Worm (Caenorhabditis elegans): ENCODE results near the gene eat-6.
A peak's percentile ranks its signal among the peaks of the same experiment; 100 is the strongest.

eat-6 gene

ce11 chrV:13111599-13112191 is 18.1 kb downstream of the eat-6 start (continued):
- TF ChIP-seq lsy-2 (tag; optimal IDR thresholded peaks at IDR 0.05), result no peak
- no peak for TF ChIP-seq lin-13 (GFP tag; optimal IDR thresholded peaks at IDR 0.05)
- peak; percentile 62 for TF ChIP-seq zag-1 (tag; optimal IDR thresholded peaks at IDR 0.05)

ce11 chrV:13105840-13106429 is 23.9 kb downstream of the eat-6 start:
- TF ChIP-seq egl-27 (tag; optimal IDR thresholded peaks at IDR 0.05), result no peak
- TF ChIP-seq sma-3 (GFP tag; optimal IDR thresholded peaks at IDR 0.05), result no peak
- peak; percentile 3 for TF ChIP-seq fos-1 (tag; optimal IDR thresholded peaks at IDR 0.05)
- TF ChIP-seq peb-1 (tag; optimal IDR thresholded peaks at IDR 0.05), result no peak
- no peak for TF ChIP-seq F13H6.1 (tag; optimal IDR thresholded peaks at IDR 0.05)
- TF ChIP-seq unc-55 (GFP tag; optimal IDR thresholded peaks at IDR 0.05), result peak; percentile 67

DNA sequence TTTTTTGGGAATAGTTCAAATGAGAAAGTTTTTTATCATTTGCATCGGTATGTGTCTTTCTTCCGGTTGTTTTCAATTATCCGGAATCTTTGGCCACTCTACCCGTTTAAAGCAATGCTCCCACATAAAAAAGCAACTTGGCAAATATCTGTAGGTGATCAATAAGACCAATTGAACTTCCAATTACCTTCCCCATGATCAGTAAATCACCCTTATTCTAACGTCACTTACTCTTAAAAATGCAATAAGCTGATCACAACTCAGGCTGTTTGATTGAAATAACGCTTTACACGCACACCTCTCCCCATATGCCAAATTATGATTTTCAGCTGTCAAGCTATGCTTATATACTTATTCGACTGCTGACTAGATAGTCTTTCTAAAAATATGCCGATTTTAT is 34.1 kb downstream of the eat-6 start, which contains the start of gene C34B4.5:
C34B4.5 (plus strand) TSS at position 301 of the 400 bp plus-strand sequence.
- TF ChIP-seq alr-1 (tag; optimal IDR thresholded peaks at IDR 0.05) (no peak), Y55F3AM.14 (GFP tag; optimal IDR thresholded peaks at IDR 0.05) (no peak), F13H6.1 (tag; optimal IDR thresholded peaks at IDR 0.05) (no peak), aly-2 (tag; optimal IDR thresholded peaks at IDR 0.05) (no peak), ztf-4 (tag; optimal IDR thresholded peaks at IDR 0.05) (no peak), ztf-1 (GFP tag; conservative IDR thresholded peaks at IDR 0.05) (no peak), nhr-25 (tag; optimal IDR thresholded peaks at IDR 0.05) (no peak), zag-1 (tag; optimal IDR thresholded peaks at IDR 0.05) (no peak), nhr-129 (tag; optimal IDR thresholded peaks at IDR 0.05) (no peak)

DNA sequence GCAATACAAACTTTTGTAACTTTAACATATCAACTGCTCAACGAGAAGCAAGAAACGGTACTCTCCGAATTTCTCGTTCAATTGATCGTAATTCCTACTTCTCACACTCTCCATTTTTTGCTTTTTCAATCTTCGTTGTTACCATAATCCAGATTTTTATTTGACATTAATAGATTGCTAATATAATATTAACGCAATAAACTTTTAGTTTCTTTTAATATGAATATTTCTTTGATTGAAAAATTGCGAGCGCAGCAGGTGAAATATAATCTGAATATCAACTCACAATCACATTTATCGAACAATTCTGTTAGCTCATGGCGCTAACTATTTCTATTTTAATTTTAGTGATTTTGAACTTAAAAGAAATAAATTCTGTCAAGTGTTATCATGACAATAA is 37.4 kb downstream of the eat-6 start, which contains the start of gene lurp-4:
lurp-4 (plus strand) TSS at position 301 of the 400 bp plus-strand sequence.
- TF ChIP-seq alr-1 (tag; optimal IDR thresholded peaks at IDR 0.05) (no peak), elt-1 (tag; optimal IDR thresholded peaks at IDR 0.05) (no peak), nhr-25 (tag; optimal IDR thresholded peaks at IDR 0.05) (no peak), sem-4 (tag; optimal IDR thresholded peaks at IDR 0.05) (no peak), nhr-23 (tag; optimal IDR thresholded peaks at IDR 0.05) (no peak), dmd-4 (tag; optimal IDR thresholded peaks at IDR 0.05) (no peak), nhr-6 (tag; optimal IDR thresholded peaks at IDR 0.05) (no peak), nhr-11 (tag; optimal IDR thresholded peaks at IDR 0.05) (no peak), sma-3 (GFP tag; optimal IDR thresholded peaks at IDR 0.05) (no peak), nhr-12 (tag; optimal IDR thresholded peaks at IDR 0.05) (no peak), Y55F3AM.14 (GFP tag; optimal IDR thresholded peaks at IDR 0.05) (no peak), crh-2 (tag; optimal IDR thresholded peaks at IDR 0.05) (no peak), nhr-10 (tag; optimal IDR thresholded peaks at IDR 0.05) (no peak), mbf-1 (tag; optimal IDR thresholded peaks at IDR 0.05) (no peak), ztf-11 (tag; optimal IDR thresholded peaks at IDR 0.05) (no peak), nhr-77 (tag; optimal IDR thresholded peaks at IDR 0.05) (no peak), nhr-237 (tag; optimal IDR thresholded peaks at IDR 0.05) (no peak), lin-13 (GFP tag; optimal IDR thresholded peaks at IDR 0.05) (no peak), F13H6.1 (tag; optimal IDR thresholded peaks at IDR 0.05) (no peak)

ce11 chrV:13090130-13090770 is 39.5 kb downstream of the eat-6 start, which contains the start of gene C34B4.4:
Gene C34B4.4, plus strand, starts transcription at chrV:13090405.
- no peak for TF ChIP-seq nhr-77 (tag; optimal IDR thresholded peaks at IDR 0.05)
- peak; percentile 23 for TF ChIP-seq nhr-25 (tag; optimal IDR thresholded peaks at IDR 0.05)
- TF ChIP-seq Y55F3AM.14 (GFP tag; optimal IDR thresholded peaks at IDR 0.05), result peak; percentile 31
- no peak for TF ChIP-seq nhr-11 (tag; optimal IDR thresholded peaks at IDR 0.05)
- no peak for TF ChIP-seq mbf-1 (tag; optimal IDR thresholded peaks at IDR 0.05)
- no peak for TF ChIP-seq nhr-6 (tag; optimal IDR thresholded peaks at IDR 0.05)
- no peak for TF ChIP-seq lin-39 (tag; optimal IDR thresholded peaks at IDR 0.05)
- no peak for TF ChIP-seq ZK546.5 (tag; optimal IDR thresholded peaks at IDR 0.05)
- no peak for TF ChIP-seq nhr-12 (tag; optimal IDR thresholded peaks at IDR 0.05)
- no peak for TF ChIP-seq peb-1 (tag; optimal IDR thresholded peaks at IDR 0.05)
- TF ChIP-seq lin-13 (GFP tag; optimal IDR thresholded peaks at IDR 0.05), result peak; percentile 9
- no peak for TF ChIP-seq gmeb-1 (tag; optimal IDR thresholded peaks at IDR 0.05)
- no peak for TF ChIP-seq nhr-23 (tag; optimal IDR thresholded peaks at IDR 0.05)
- TF ChIP-seq lsy-2 (tag; optimal IDR thresholded peaks at IDR 0.05), result peak in 1 of 2 experiments; percentile 6
- peak; percentile 29 for TF ChIP-seq sma-9 (GFP tag; optimal IDR thresholded peaks at IDR 0.05)
- no peak for TF ChIP-seq sma-9 (tag; optimal IDR thresholded peaks at IDR 0.05)
- TF ChIP-seq unc-55 (GFP tag; optimal IDR thresholded peaks at IDR 0.05), result no peak
- TF ChIP-seq R02D3.7 (tag; optimal IDR thresholded peaks at IDR 0.05), result no peak
- no peak for TF ChIP-seq elt-1 (tag; optimal IDR thresholded peaks at IDR 0.05)
- no peak for TF ChIP-seq skn-1 (tag; optimal IDR thresholded peaks at IDR 0.05)

Data from whole organism, L2 larva.